Fruit fly (Drosophila melanogaster) whole organism, embryonic: ENCODE data around the gene CG13024.
A peak's percentile ranks its signal among the peaks of the same experiment; 100 is the strongest.

ENCODE experiments used
- ATbp ChIP-seq: fragments of 200-800 bp; sonication (Bioruptor generic); optimal IDR thresholded peaks from 2 replicates; lab custom pipeline; 2017; ENCODE audit warnings: missing biosample characterization, mild to moderate bottlenecking, missing genetic modification characterization, missing genetic modification reagents
- B-H2 ChIP-seq: fragments of 200-800 bp; sonication (Bioruptor generic); optimal IDR thresholded peaks from 2 replicates; lab custom pipeline; 2018; ENCODE audit warnings: missing biosample characterization, mild to moderate bottlenecking, missing genetic modification characterization
- CG10321 ChIP-seq: fragments of 200-800 bp; sonication (Bioruptor generic); IDR thresholded peaks from 2 replicates; pipeline ENCODE4 v1.3.6; 2022; ENCODE audit warnings: missing biosample characterization, missing genetic modification characterization
- CG10565 ChIP-seq: fragments of 200-800 bp; sonication (Bioruptor generic); optimal IDR thresholded peaks from 3 replicates; lab custom pipeline; 2016; ENCODE audit warnings: missing biosample characterization, mild to moderate bottlenecking, missing genetic modification characterization
- CG11504 ChIP-seq: fragments of 200-800 bp; sonication (Bioruptor generic); optimal IDR thresholded peaks from 3 replicates; lab custom pipeline; 2019; ENCODE audit warnings: missing biosample characterization, mild to moderate bottlenecking, missing genetic modification characterization, moderate library complexity
- CG12744 ChIP-seq: fragments of 200-800 bp; sonication (Bioruptor generic); optimal IDR thresholded peaks from 2 replicates; lab custom pipeline; 2016; ENCODE audit warnings: missing biosample characterization, missing genetic modification characterization
- CG14014 ChIP-seq: fragments of 200-800 bp; sonication (Bioruptor generic); IDR thresholded peaks from 2 replicates; pipeline ENCODE4 v1.3.6; 2022; ENCODE audit warnings: missing biosample characterization, missing genetic modification characterization
- CG14667 ChIP-seq: fragments of 200-800 bp; sonication (Bioruptor generic); IDR thresholded peaks from 2 replicates; pipeline ENCODE4 v1.3.6; 2022; ENCODE audit warnings: missing biosample characterization, missing genetic modification characterization
- CG14860 ChIP-seq: fragments of 200-800 bp; sonication (Bioruptor generic); IDR thresholded peaks from 3 replicates; pipeline ENCODE4 v1.3.6; 2022; ENCODE audit warnings: missing biosample characterization, missing genetic modification characterization; ENCODE audit not compliant: partially characterized antibody
- CG17568 ChIP-seq: fragments of 200-800 bp; sonication (Bioruptor generic); optimal IDR thresholded peaks from 2 replicates; lab custom pipeline; 2018; ENCODE audit warnings: missing biosample characterization, mild to moderate bottlenecking, missing genetic modification characterization, moderate library complexity
- CG17802 ChIP-seq: fragments of 200-800 bp; sonication (Bioruptor generic); optimal IDR thresholded peaks from 2 replicates; lab custom pipeline; 2018; ENCODE audit warnings: missing biosample characterization, mild to moderate bottlenecking, missing genetic modification characterization, moderate library complexity
- CG18011 ChIP-seq: fragments of 200-800 bp; sonication (Bioruptor generic); optimal IDR thresholded peaks from 2 replicates; lab custom pipeline; 2017; ENCODE audit warnings: missing biosample characterization, missing genetic modification characterization, mild to moderate bottlenecking, moderate library complexity, missing genotype
- CG2202 ChIP-seq: fragments of 200-800 bp; sonication (Bioruptor generic); optimal IDR thresholded peaks from 2 replicates; lab custom pipeline; 2018; ENCODE audit warnings: missing biosample characterization, mild to moderate bottlenecking, missing genetic modification characterization
- CG32772 ChIP-seq: fragments of 200-800 bp; sonication (Bioruptor generic); IDR thresholded peaks from 2 replicates; pipeline ENCODE4 v1.3.6; 2022; ENCODE audit warnings: missing biosample characterization, missing genetic modification characterization
- CG4617 ChIP-seq: fragments of 200-800 bp; sonication (Bioruptor generic); optimal IDR thresholded peaks from 3 replicates; lab custom pipeline; 2016; ENCODE audit warnings: missing biosample characterization, missing genetic modification characterization, borderline replicate concordance
- CG6254 ChIP-seq: fragments of 200-800 bp; sonication (Bioruptor generic); optimal IDR thresholded peaks from 3 replicates; lab custom pipeline; 2017; ENCODE audit warnings: mild to moderate bottlenecking, missing biosample characterization, missing genetic modification reagents, missing genetic modification characterization
- CG6813 ChIP-seq: fragments of 200-800 bp; sonication (Bioruptor generic); optimal IDR thresholded peaks from 2 replicates; lab custom pipeline; 2017; ENCODE audit warnings: missing biosample characterization, missing genetic modification characterization, mild to moderate bottlenecking, moderate library complexity, missing genetic modification reagents
- CG8089 ChIP-seq: fragments of 200-800 bp; sonication (Bioruptor generic); optimal IDR thresholded peaks from 3 replicates; lab custom pipeline; 2016; ENCODE audit warnings: missing biosample characterization, missing genetic modification characterization
- CG9437 ChIP-seq: fragments of 200-800 bp; sonication (Bioruptor generic); optimal IDR thresholded peaks from 2 replicates; lab custom pipeline; 2018; ENCODE audit warnings: missing biosample characterization, mild to moderate bottlenecking, missing genetic modification characterization
- CG9932 ChIP-seq: fragments of 200-800 bp; sonication (Bioruptor generic); IDR thresholded peaks from 2 replicates; pipeline ENCODE4 v1.3.6; 2022; ENCODE audit warnings: missing biosample characterization, missing genetic modification characterization
- Dbx ChIP-seq: fragments of 200-800 bp; sonication (Bioruptor generic); IDR thresholded peaks from 3 replicates; pipeline ENCODE4 v1.3.6; 2022; ENCODE audit warnings: missing biosample characterization, missing genetic modification characterization
- Fer2 ChIP-seq: fragments of 200-800 bp; sonication (Bioruptor generic); optimal IDR thresholded peaks from 2 replicates; lab custom pipeline; 2018; ENCODE audit warnings: missing biosample characterization, mild to moderate bottlenecking, missing genetic modification characterization, moderate library complexity
- HmgD ChIP-seq: fragments of 200-800 bp; sonication (Bioruptor generic); optimal IDR thresholded peaks from 3 replicates; lab custom pipeline; 2016; ENCODE audit warnings: missing biosample characterization, missing genetic modification characterization
- Mes4 ChIP-seq: fragments of 200-800 bp; sonication (Bioruptor generic); optimal IDR thresholded peaks from 2 replicates; lab custom pipeline; 2016; ENCODE audit warnings: missing biosample characterization, missing genetic modification characterization
- NFAT ChIP-seq: fragments of 200-800 bp; sonication (Bioruptor generic); IDR thresholded peaks from 2 replicates; pipeline ENCODE4 v1.3.6; 2022; ENCODE audit warnings: missing biosample characterization, missing genetic modification characterization
- Nf-YA ChIP-seq: fragments of 200-800 bp; sonication (Bioruptor generic); IDR thresholded peaks from 2 replicates; pipeline ENCODE4 v1.3.6; 2022; ENCODE audit warnings: missing biosample characterization, missing genetic modification characterization
- Ssrp ChIP-seq: fragments of 200-800 bp; sonication (Bioruptor generic); optimal IDR thresholded peaks from 2 replicates; lab custom pipeline; 2018; ENCODE audit warnings: missing biosample characterization, mild to moderate bottlenecking, missing genetic modification characterization, moderate library complexity
- Stat92E ChIP-seq, 3 experiments: fragments of >200 bp in 2 of 3; fragments of 200-800 bp in 1 of 3; sonication (Bioruptor generic) in 1 of 3; optimal IDR thresholded peaks; 2 replicates each; lab custom pipeline; 2017 to 2019; ENCODE audit warnings: missing biosample characterization in 3 of 3, missing genetic modification characterization in 3 of 3, mild to moderate bottlenecking in 1 of 3, moderate library complexity in 1 of 3
- Vsx1 ChIP-seq: fragments of 200-800 bp; sonication (Bioruptor generic); optimal IDR thresholded peaks from 2 replicates; lab custom pipeline; 2017; ENCODE audit warnings: missing biosample characterization, mild to moderate bottlenecking, missing genetic modification characterization, missing genetic modification reagents
- Xrp1 ChIP-seq: fragments of 200-800 bp; sonication (Bioruptor generic); IDR thresholded peaks from 2 replicates; pipeline ENCODE4 v1.3.6; 2022; ENCODE audit warnings: missing biosample characterization, missing genetic modification characterization
- chif ChIP-seq, 2 experiments: fragments of 200-800 bp; sonication (Bioruptor generic); optimal IDR thresholded peaks; 3 replicates each; lab custom pipeline; 2016; ENCODE audit warnings: missing biosample characterization in 2 of 2, missing genetic modification characterization in 2 of 2
- da ChIP-seq: fragments of 200-800 bp; sonication (Bioruptor generic); optimal IDR thresholded peaks from 2 replicates; lab custom pipeline; 2016; ENCODE audit warnings: missing biosample characterization, missing genetic modification characterization
- disco-r ChIP-seq: fragments of 200-800 bp; sonication (Bioruptor generic); optimal IDR thresholded peaks from 2 replicates; lab custom pipeline; 2016; ENCODE audit warnings: missing biosample characterization, missing genetic modification characterization
- dpn ChIP-seq, 2 experiments: fragments of 200-800 bp; sonication (Bioruptor generic); optimal IDR thresholded peaks; 3 replicates each; lab custom pipeline; 2016; ENCODE audit warnings: missing biosample characterization in 2 of 2, missing genetic modification characterization in 2 of 2
- fd96Cb ChIP-seq: fragments of 200-800 bp; sonication (Bioruptor generic); optimal IDR thresholded peaks from 2 replicates; lab custom pipeline; 2018; ENCODE audit warnings: missing biosample characterization, mild to moderate bottlenecking, missing genetic modification characterization, moderate library complexity
- gsb-n ChIP-seq: fragments of 200-800 bp; sonication (Bioruptor generic); optimal IDR thresholded peaks from 3 replicates; lab custom pipeline; 2018; ENCODE audit warnings: missing biosample characterization, mild to moderate bottlenecking, missing genetic modification characterization
- insv ChIP-seq, 2 experiments: fragments of 200-800 bp; sonication (Bioruptor generic); optimal IDR thresholded peaks; 3 replicates each; lab custom pipeline; 2016 to 2018; ENCODE audit warnings: missing biosample characterization in 2 of 2, missing genetic modification characterization in 2 of 2
- jigr1 ChIP-seq: fragments of 200-800 bp; sonication (Bioruptor generic); IDR thresholded peaks from 3 replicates; pipeline ENCODE4 v1.3.6; 2022; ENCODE audit warnings: missing biosample characterization, missing genetic modification characterization
- klu ChIP-seq: fragments of 200-800 bp; sonication (Bioruptor generic); IDR thresholded peaks from 2 replicates; pipeline ENCODE4 v1.3.6; 2022; ENCODE audit warnings: missing biosample characterization, missing genetic modification characterization
- knrl ChIP-seq: fragments of 200-800 bp; sonication (Bioruptor generic); IDR thresholded peaks from 3 replicates; pipeline ENCODE4 v1.3.6; 2022; ENCODE audit warnings: missing biosample characterization, missing genetic modification characterization; ENCODE audit not compliant: partially characterized antibody
- pb ChIP-seq: fragments of 200-800 bp; sonication (Bioruptor generic); optimal IDR thresholded peaks from 3 replicates; lab custom pipeline; 2016; ENCODE audit warnings: missing biosample characterization, missing genetic modification characterization
- peb ChIP-seq: fragments of 200-800 bp; sonication (Bioruptor generic); IDR thresholded peaks from 2 replicates; pipeline ENCODE4 v1.3.6; 2022; ENCODE audit warnings: missing biosample characterization, missing genetic modification characterization
- psq ChIP-seq: fragments of 200-800 bp; sonication (Bioruptor generic); optimal IDR thresholded peaks from 2 replicates; lab custom pipeline; 2017; ENCODE audit warnings: missing biosample characterization, missing genetic modification characterization
- scrt ChIP-seq: fragments of 200-800 bp; sonication (Bioruptor generic); optimal IDR thresholded peaks from 2 replicates; lab custom pipeline; 2018; ENCODE audit warnings: missing biosample characterization, mild to moderate bottlenecking, missing genetic modification characterization, moderate library complexity
- sens-2 ChIP-seq: fragments of 200-800 bp; sonication (Bioruptor generic); IDR thresholded peaks from 2 replicates; pipeline ENCODE4 v1.3.6; 2022; ENCODE audit warnings: missing biosample characterization, missing genetic modification characterization
- slbo ChIP-seq: fragments of 200-800 bp; sonication (Bioruptor generic); IDR thresholded peaks from 2 replicates; pipeline ENCODE4 v1.3.6; 2022; ENCODE audit warnings: missing biosample characterization, missing genetic modification characterization
- stwl ChIP-seq: fragments of 200-800 bp; sonication (Bioruptor generic); optimal IDR thresholded peaks from 3 replicates; lab custom pipeline; 2018; ENCODE audit warnings: missing biosample characterization, mild to moderate bottlenecking, missing genetic modification characterization, moderate library complexity
- sug ChIP-seq: fragments of 200-800 bp; optimal IDR thresholded peaks from 2 replicates; lab custom pipeline; 2019; ENCODE audit warnings: missing biosample characterization, mild to moderate bottlenecking, missing genetic modification characterization, moderate library complexity

Gene CG13024

dm6 chr3L:16805806-16806719 is 22.8 kb downstream of the CG13024 start (continued):
- TF ChIP-seq CG14667 (GFP tag; lab: Robert Waterston, UW) (no peak), slbo (GFP tag; lab: Robert Waterston, UW) (peak; percentile 65), Xrp1 (peak; percentile 60; the same call in 1 of the 2 replicates), knrl (GFP tag; lab: Robert Waterston, UW) (no peak), stwl (no peak), Mes4 (GFP tag; lab: Kevin White, UChicago) (peak; percentile 14), CG11504 (tag; lab: Kevin White, UChicago) (peak; percentile 58), CG17802 (no peak), CG6813 (GFP tag; lab: Kevin White, UChicago) (peak; percentile 20), Ssrp (peak; percentile 27), HmgD (no peak), CG12744 (peak; percentile 9), fd96Cb (peak; percentile 47), gsb-n (tag; lab: Kevin White, UChicago) (peak; percentile 39), Vsx1 (no peak), da (no peak), dpn (GFP tag; optimal IDR thresholded peaks at IDR 0.05; lab: Kevin White, UChicago) (peak in 1 of 2 experiments; percentile 19), CG10321 (no peak), chif (GFP tag; optimal IDR thresholded peaks at IDR 0.05; lab: Kevin White, UChicago) (peak in 1 of 2 experiments; percentile 26), pb (peak; percentile 1), ATbp (GFP tag; lab: Kevin White, UChicago) (peak; percentile 7), CG10565 (GFP tag; lab: Kevin White, UChicago) (no peak), CG32772 (GFP tag; lab: Robert Waterston, UW) (peak; percentile 47; the same call in 1 of the 2 replicates), CG6254 (GFP tag; lab: Kevin White, UChicago) (no peak), CG9932 (GFP tag; lab: Robert Waterston, UW) (peak; percentile 26; the same call in 1 of the 2 replicates), disco-r (GFP tag; lab: Kevin White, UChicago) (peak; percentile 25), B-H2 (GFP tag; lab: Kevin White, UChicago) (no peak), CG4617 (GFP tag; lab: Kevin White, UChicago) (no peak), CG9437 (GFP tag; lab: Kevin White, UChicago) (no peak), Dbx (no peak), Stat92E (GFP tag; optimal IDR thresholded peaks at IDR 0.05; lab: Kevin White, UChicago) (no peak), peb (GFP tag; lab: Robert Waterston, UW) (no peak), sens-2 (no peak), insv (GFP tag; optimal IDR thresholded peaks at IDR 0.05; lab: Kevin White, UChicago) (no peak), Fer2 (tag; lab: Kevin White, UChicago) (no peak), Nf-YA (GFP tag; lab: Robert Waterston, UW) (no peak), CG14014 (GFP tag; lab: Robert Waterston, UW) (peak; percentile 62; the same call in 1 of the 2 replicates), scrt (peak; percentile 52), CG8089 (GFP tag; lab: Kevin White, UChicago) (no peak), klu (GFP tag; lab: Robert Waterston, UW) (no peak), CG17568 (GFP tag; lab: Kevin White, UChicago) (peak; percentile 6), CG2202 (tag; lab: Kevin White, UChicago) (peak; percentile 44), CG18011 (GFP tag; lab: Kevin White, UChicago) (no peak), sug (tag; lab: Kevin White, UChicago) (no peak), jigr1 (no peak), NFAT (GFP tag; lab: Robert Waterston, UW) (peak; percentile 13; the same call in 1 of the 2 replicates), CG14860 (GFP tag; lab: Robert Waterston, UW) (no peak), psq (GFP tag; lab: Kevin White, UChicago) (no peak)
